Worm (Caenorhabditis elegans) whole organism, late embryonic: ENCODE results near the gene gcy-7.

Experiments used
- ama-1 ChIP-seq: fragments of 150-350 bp; optimal IDR thresholded peaks from 2 replicates; lab custom pipeline; 2014
- ceh-19 ChIP-seq: fragments of 200-800 bp; sonication (Bioruptor generic); optimal IDR thresholded peaks from 2 replicates; lab custom pipeline; 2018; ENCODE audit warnings: mild to moderate bottlenecking, missing genetic modification characterization, missing compliant biosample characterization
- ceh-24 ChIP-seq: sonication (generic microtip); optimal IDR thresholded peaks from 2 replicates; lab custom pipeline; 2016; ENCODE audit warnings: mild to moderate bottlenecking, missing genetic modification characterization, missing compliant biosample characterization
- ceh-9 ChIP-seq: sonication (generic microtip); optimal IDR thresholded peaks from 2 replicates; lab custom pipeline; 2016; ENCODE audit warnings: mild to moderate bottlenecking, missing genetic modification characterization, inconsistent platforms, missing compliant biosample characterization
- dmd-4 ChIP-seq: sonication (generic microtip); optimal IDR thresholded peaks from 2 replicates; lab custom pipeline; 2016; ENCODE audit warnings: borderline replicate concordance, missing genetic modification characterization, missing compliant biosample characterization
- dve-1 ChIP-seq: sonication (generic microtip); optimal IDR thresholded peaks from 2 replicates; lab custom pipeline; 2017; ENCODE audit warnings: antibody characterized with exemption, mild to moderate bottlenecking, missing genetic modification characterization, missing compliant biosample characterization
- eyg-1 ChIP-seq: sonication (generic microtip); optimal IDR thresholded peaks from 2 replicates; lab custom pipeline; 2016; ENCODE audit warnings: missing genotype, missing genetic modification characterization, missing compliant biosample characterization
- lin-11 ChIP-seq: fragments of 200-800 bp; sonication (Bioruptor generic); optimal IDR thresholded peaks from 2 replicates; lab custom pipeline; 2018; ENCODE audit warnings: mild to moderate bottlenecking, missing genetic modification characterization, missing compliant biosample characterization
- pat-9 ChIP-seq: fragments of 200-800 bp; sonication (Bioruptor generic); optimal IDR thresholded peaks from 2 replicates; lab custom pipeline; 2018; ENCODE audit warnings: mild to moderate bottlenecking, missing genetic modification characterization, moderate library complexity, missing compliant biosample characterization
- pha-4 ChIP-seq: fragments of 150-350 bp; optimal IDR thresholded peaks from 2 replicates; lab custom pipeline; 2018; ENCODE audit warnings: missing biosample characterization, missing genetic modification reagents, missing genetic modification characterization
- pros-1 ChIP-seq: fragments of 150-350 bp; optimal IDR thresholded peaks from 2 replicates; lab custom pipeline; 2014; ENCODE audit warnings: missing biosample characterization, missing genetic modification reagents, missing genetic modification characterization
- sox-4 ChIP-seq: sonication (generic microtip); optimal IDR thresholded peaks from 2 replicates; lab custom pipeline; 2017; ENCODE audit warnings: mild to moderate bottlenecking, missing genetic modification characterization, inconsistent platforms, missing compliant biosample characterization

DNA sequence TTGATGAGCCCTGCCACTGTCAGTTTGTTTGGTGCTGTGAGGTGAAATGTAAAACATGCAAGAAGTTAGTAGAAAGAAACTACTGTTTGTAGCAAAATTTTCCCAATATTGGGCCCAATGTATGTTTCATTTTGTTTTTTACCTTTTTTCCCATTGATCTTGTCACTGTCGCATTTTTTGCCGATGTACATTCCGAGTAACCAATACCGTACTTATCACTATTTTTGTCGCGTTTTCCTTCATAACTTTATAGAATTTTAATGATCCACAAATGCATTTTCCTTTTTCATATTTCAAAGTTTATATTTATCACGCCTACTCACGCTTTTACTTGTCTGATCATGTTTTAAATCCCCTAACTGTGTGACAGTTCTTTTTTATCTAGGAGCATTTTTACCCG lies 29.4 kb upstream of the gcy-7 start:
- TF ChIP-seq pha-4 (tag; lab: Kevin White, UChicago): no peak
- TF ChIP-seq ama-1 (lab: Kevin White, UChicago): no peak
- TF ChIP-seq eyg-1 (tag; lab: Kevin White, UChicago): no peak
- no peak for TF ChIP-seq dmd-4 (tag; lab: Kevin White, UChicago)
- TF ChIP-seq pat-9 (tag; lab: Kevin White, UChicago): no peak
- TF ChIP-seq pros-1 (tag; lab: Kevin White, UChicago): no peak
- no peak for TF ChIP-seq ceh-24 (tag; lab: Kevin White, UChicago)
- no peak for TF ChIP-seq dve-1 (tag; lab: Kevin White, UChicago)
- TF ChIP-seq lin-11 (tag; lab: Kevin White, UChicago): no peak
- no peak for TF ChIP-seq sox-4
- no peak for TF ChIP-seq ceh-9 (tag; lab: Kevin White, UChicago)
- no peak for TF ChIP-seq ceh-19
